Worm (Caenorhabditis elegans) whole organism, young adult: ENCODE results near the gene aldo-1.

ENCODE experiments used
- F55B11.4 ChIP-seq: sonication (generic microtip); optimal IDR thresholded peaks from 2 replicates; lab custom pipeline; 2016; ENCODE audit warnings: missing compliant biosample characterization, missing genetic modification characterization, borderline replicate concordance; ENCODE audit not compliant: insufficient read depth
- Y95B8A.8 ChIP-seq: fragments of 200-800 bp; sonication (Bioruptor generic); IDR thresholded peaks from 2 replicates; pipeline ENCODE4 v1.3.6; 2022; ENCODE audit warnings: missing genetic modification reagents, missing genetic modification characterization, missing compliant biosample characterization
- akir-1 ChIP-seq: fragments of 200-800 bp; sonication (Bioruptor generic); optimal IDR thresholded peaks from 2 replicates; lab custom pipeline; 2018; ENCODE audit warnings: mild to moderate bottlenecking, missing genetic modification characterization, moderate library complexity, missing compliant biosample characterization
- athp-1 ChIP-seq: sonication (generic microtip); optimal IDR thresholded peaks from 2 replicates; lab custom pipeline; 2017; ENCODE audit warnings: mild to moderate bottlenecking, missing genetic modification characterization, missing compliant biosample characterization
- bed-2 ChIP-seq: fragments of 200-800 bp; sonication (Bioruptor generic); IDR thresholded peaks from 2 replicates; pipeline ENCODE4 v1.3.6; 2022; ENCODE audit warnings: missing genetic modification reagents, missing genetic modification characterization, missing compliant biosample characterization
- ceh-40 ChIP-seq: fragments of 200-800 bp; sonication (Bioruptor generic); IDR thresholded peaks from 2 replicates; pipeline ENCODE4 v1.3.6; 2022; ENCODE audit warnings: missing genetic modification characterization, missing compliant biosample characterization
- ekl-4 ChIP-seq: fragments of 200-800 bp; sonication (Bioruptor generic); IDR thresholded peaks from 2 replicates; pipeline ENCODE4 v1.3.6; 2022; ENCODE audit warnings: missing genetic modification reagents, missing genetic modification characterization, missing compliant biosample characterization
- mcd-1 ChIP-seq: fragments of 200-800 bp; sonication (Bioruptor generic); IDR thresholded peaks from 2 replicates; pipeline ENCODE4 v1.3.6; 2022; ENCODE audit warnings: missing genetic modification reagents, missing genetic modification characterization, missing compliant biosample characterization
- nfyb-1 ChIP-seq: fragments of 200-800 bp; sonication (Bioruptor generic); IDR thresholded peaks from 2 replicates; pipeline ENCODE4 v1.3.6; 2022; ENCODE audit warnings: missing genetic modification reagents, missing genetic modification characterization, missing compliant biosample characterization
- pha-4 ChIP-seq: fragments of 150-350 bp; sonication (generic microtip); optimal IDR thresholded peaks from 2 replicates; lab custom pipeline; 2014; ENCODE audit warnings: missing biosample characterization, missing genetic modification reagents, missing genetic modification characterization
- sea-2 ChIP-seq: fragments of 200-800 bp; sonication (Bioruptor generic); IDR thresholded peaks from 2 replicates; pipeline ENCODE4 v1.3.6; 2022; ENCODE audit warnings: missing genetic modification characterization, missing compliant biosample characterization
- snpc-4 ChIP-seq, 5 experiments: fragments of 150-350 bp in 1 of 5; sonication (generic microtip) in 4 of 5; optimal IDR thresholded peaks; 2 replicates each; lab custom pipeline; 2014 to 2018; ENCODE audit warnings: missing genetic modification characterization in 5 of 5, missing biosample characterization in 3 of 5, antibody characterized with exemption in 2 of 5, mild to moderate bottlenecking in 2 of 5, missing compliant biosample characterization in 2 of 5, missing genotype in 2 of 5, moderate library complexity in 2 of 5, missing genetic modification reagents in 1 of 5
- unc-62 ChIP-seq: fragments of 150-350 bp; optimal IDR thresholded peaks from 2 replicates; lab custom pipeline; 2014; ENCODE audit warnings: missing biosample characterization, missing genetic modification reagents, missing genetic modification characterization

DNA sequence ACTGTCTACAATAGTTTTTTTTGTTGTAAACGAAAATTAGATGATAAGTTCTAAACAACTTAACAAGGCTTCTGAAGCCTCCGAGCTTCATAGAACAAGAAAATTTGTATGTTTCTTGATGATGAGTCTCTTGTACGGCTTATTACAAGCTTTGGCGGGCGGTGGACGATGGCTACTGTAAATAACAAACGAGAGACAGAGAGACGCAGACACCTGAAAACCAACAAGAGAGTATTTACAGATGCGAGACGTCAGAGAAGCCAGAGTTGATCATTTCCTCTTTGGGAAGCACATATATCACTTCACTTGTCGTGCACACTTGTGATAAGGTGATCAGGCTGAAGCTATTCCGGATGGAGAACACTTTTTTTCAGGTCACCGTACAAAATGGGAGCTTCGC lies 33.9 kb downstream of the aldo-1 start:
- TF ChIP-seq nfyb-1 (GFP tag; lab: Robert Waterston, UW): no peak
- TF ChIP-seq Y95B8A.8 (GFP tag; lab: Robert Waterston, UW): no peak
- no peak for TF ChIP-seq snpc-4 (GFP tag; optimal IDR thresholded peaks at IDR 0.05; lab: Kevin White, UChicago)
- no peak for TF ChIP-seq snpc-4 (tag; optimal IDR thresholded peaks at IDR 0.05; lab: Kevin White, UChicago)
- TF ChIP-seq athp-1 (tag; lab: Kevin White, UChicago): no peak
- no peak for TF ChIP-seq F55B11.4
- no peak for TF ChIP-seq unc-62
- no peak for TF ChIP-seq ceh-40 (GFP tag; lab: Robert Waterston, UW)
- TF ChIP-seq mcd-1: no peak
- no peak for TF ChIP-seq ekl-4 (GFP tag; lab: Robert Waterston, UW)
- TF ChIP-seq pha-4 (tag; lab: Kevin White, UChicago): no peak
- no peak for TF ChIP-seq sea-2 (GFP tag; lab: Robert Waterston, UW)
- TF ChIP-seq akir-1 (GFP tag; lab: Kevin White, UChicago): no peak
- TF ChIP-seq bed-2 (GFP tag; lab: Robert Waterston, UW): no peak
